Fruit fly (Drosophila melanogaster) whole organism, embryonic: ENCODE data around the gene Glyat.

Experiments used
- Ada2b ChIP-seq: fragments of 200-800 bp; sonication (Bioruptor generic); IDR thresholded peaks from 2 replicates; pipeline ENCODE4 v1.3.6; 2022; ENCODE audit warnings: missing biosample characterization, missing genetic modification characterization
- Aef1 ChIP-seq: fragments of 200-800 bp; sonication (Bioruptor generic); IDR thresholded peaks from 3 replicates; pipeline ENCODE4 v1.3.6; 2022; ENCODE audit warnings: missing biosample characterization, missing genetic modification characterization
- Atf3 ChIP-seq: fragments of 200-800 bp; sonication (Bioruptor generic); optimal IDR thresholded peaks from 3 replicates; lab custom pipeline; 2016; ENCODE audit warnings: missing biosample characterization, missing genetic modification characterization
- B-H2 ChIP-seq: fragments of 200-800 bp; sonication (Bioruptor generic); optimal IDR thresholded peaks from 2 replicates; lab custom pipeline; 2018; ENCODE audit warnings: missing biosample characterization, mild to moderate bottlenecking, missing genetic modification characterization
- BtbVII ChIP-seq: fragments of 200-800 bp; sonication (Bioruptor generic); optimal IDR thresholded peaks from 3 replicates; lab custom pipeline; 2017; ENCODE audit warnings: missing biosample characterization, mild to moderate bottlenecking, missing genetic modification characterization
- C15 ChIP-seq: fragments of 200-800 bp; sonication (Bioruptor generic); IDR thresholded peaks from 3 replicates; pipeline ENCODE4 v1.3.6; 2022; ENCODE audit warnings: missing biosample characterization, missing genetic modification characterization
- CG10209 ChIP-seq: fragments of 200-800 bp; sonication (Bioruptor generic); optimal IDR thresholded peaks from 3 replicates; lab custom pipeline; 2017; ENCODE audit warnings: missing biosample characterization, mild to moderate bottlenecking, missing genetic modification characterization, missing genetic modification reagents
- CG11247 ChIP-seq: fragments of 200-800 bp; sonication (Bioruptor generic); IDR thresholded peaks from 2 replicates; pipeline ENCODE4 v1.3.6; 2022; ENCODE audit warnings: missing biosample characterization, missing genetic modification characterization
- CG15514 ChIP-seq: fragments of 200-800 bp; sonication (Bioruptor generic); optimal IDR thresholded peaks from 3 replicates; lab custom pipeline; 2017; ENCODE audit warnings: missing biosample characterization, missing genetic modification characterization, mild to moderate bottlenecking, moderate library complexity, missing genetic modification reagents
- CG1647 ChIP-seq: fragments of 200-800 bp; sonication (Bioruptor generic); optimal IDR thresholded peaks from 3 replicates; lab custom pipeline; 2016; ENCODE audit warnings: missing biosample characterization, missing genetic modification characterization
- CG16863 ChIP-seq: fragments of 200-800 bp; sonication (Bioruptor generic); optimal IDR thresholded peaks from 3 replicates; lab custom pipeline; 2016; ENCODE audit warnings: missing biosample characterization, missing genetic modification characterization
- CG17568 ChIP-seq: fragments of 200-800 bp; sonication (Bioruptor generic); optimal IDR thresholded peaks from 2 replicates; lab custom pipeline; 2018; ENCODE audit warnings: missing biosample characterization, mild to moderate bottlenecking, missing genetic modification characterization, moderate library complexity
- CG17912 ChIP-seq: fragments of 200-800 bp; sonication (Bioruptor generic); optimal IDR thresholded peaks from 2 replicates; lab custom pipeline; 2018; ENCODE audit warnings: missing biosample characterization, mild to moderate bottlenecking, missing genetic modification characterization
- CG1792 ChIP-seq: fragments of 200-800 bp; sonication (Bioruptor generic); optimal IDR thresholded peaks from 2 replicates; lab custom pipeline; 2016; ENCODE audit warnings: missing biosample characterization, missing genetic modification characterization
- CG18011 ChIP-seq: fragments of 200-800 bp; sonication (Bioruptor generic); optimal IDR thresholded peaks from 2 replicates; lab custom pipeline; 2017; ENCODE audit warnings: missing biosample characterization, missing genetic modification characterization, mild to moderate bottlenecking, moderate library complexity, missing genotype
- CG1832 ChIP-seq: fragments of 200-800 bp; sonication (Bioruptor generic); optimal IDR thresholded peaks from 2 replicates; lab custom pipeline; 2017; ENCODE audit warnings: missing biosample characterization, mild to moderate bottlenecking, missing genetic modification characterization, inconsistent platforms
- CG2120 ChIP-seq: fragments of 200-800 bp; sonication (Bioruptor generic); optimal IDR thresholded peaks from 3 replicates; lab custom pipeline; 2016; ENCODE audit warnings: missing biosample characterization, missing genetic modification characterization
- CG8359 ChIP-seq: fragments of 200-800 bp; sonication (Bioruptor generic); optimal IDR thresholded peaks from 2 replicates; lab custom pipeline; 2017; ENCODE audit warnings: missing biosample characterization, mild to moderate bottlenecking, missing genetic modification characterization, borderline replicate concordance
- CG8388 ChIP-seq: fragments of 200-800 bp; sonication (Bioruptor generic); optimal IDR thresholded peaks from 2 replicates; lab custom pipeline; 2019; ENCODE audit warnings: missing biosample characterization, mild to moderate bottlenecking, missing genetic modification characterization, moderate library complexity
- CG9876 ChIP-seq: fragments of 200-800 bp; sonication (Bioruptor generic); optimal IDR thresholded peaks from 2 replicates; lab custom pipeline; 2016; ENCODE audit warnings: missing biosample characterization, missing genetic modification characterization
- CkIIα-i1 ChIP-seq: fragments of 200-800 bp; sonication (Bioruptor generic); IDR thresholded peaks from 2 replicates; pipeline ENCODE4 v1.3.6; 2022; ENCODE audit warnings: missing biosample characterization, missing genetic modification characterization
- E2f2 ChIP-seq: fragments of 200-800 bp; sonication (Bioruptor generic); IDR thresholded peaks from 2 replicates; pipeline ENCODE4 v1.3.6; 2022; ENCODE audit warnings: missing biosample characterization, missing genetic modification characterization
- HmgD ChIP-seq: fragments of 200-800 bp; sonication (Bioruptor generic); optimal IDR thresholded peaks from 3 replicates; lab custom pipeline; 2016; ENCODE audit warnings: missing biosample characterization, missing genetic modification characterization
- Kr ChIP-seq: fragments of 200-800 bp; sonication (Bioruptor generic); optimal IDR thresholded peaks from 2 replicates; lab custom pipeline; 2017; ENCODE audit warnings: missing biosample characterization, mild to moderate bottlenecking, missing genetic modification characterization
- Mrtf ChIP-seq: fragments of 200-800 bp; sonication (Bioruptor generic); IDR thresholded peaks from 3 replicates; pipeline ENCODE4 v1.3.6; 2022; ENCODE audit warnings: missing biosample characterization, missing genetic modification characterization
- NK7.1 ChIP-seq: fragments of 200-800 bp; sonication (Bioruptor generic); optimal IDR thresholded peaks from 3 replicates; lab custom pipeline; 2016; ENCODE audit warnings: missing biosample characterization, missing genetic modification characterization
- Sry-δ ChIP-seq: fragments of 200-800 bp; sonication (Bioruptor generic); optimal IDR thresholded peaks from 2 replicates; lab custom pipeline; 2016; ENCODE audit warnings: missing biosample characterization, missing genetic modification characterization
- Xrp1 ChIP-seq: fragments of 200-800 bp; sonication (Bioruptor generic); IDR thresholded peaks from 2 replicates; pipeline ENCODE4 v1.3.6; 2022; ENCODE audit warnings: missing biosample characterization, missing genetic modification characterization
- ab ChIP-seq: fragments of 200-800 bp; sonication (Bioruptor generic); optimal IDR thresholded peaks from 2 replicates; lab custom pipeline; 2016; ENCODE audit warnings: missing biosample characterization, missing genetic modification characterization
- ase ChIP-seq: fragments of 200-800 bp; sonication (Bioruptor generic); IDR thresholded peaks from 3 replicates; pipeline ENCODE4 v1.3.6; 2022; ENCODE audit warnings: missing biosample characterization, missing genetic modification characterization
- caup ChIP-seq: fragments of 200-800 bp; sonication (Bioruptor generic); optimal IDR thresholded peaks from 3 replicates; lab custom pipeline; 2017; ENCODE audit warnings: missing biosample characterization, mild to moderate bottlenecking, missing genetic modification characterization, moderate library complexity; ENCODE audit not compliant: severe bottlenecking
- crol ChIP-seq: fragments of 200-800 bp; sonication (Bioruptor generic); IDR thresholded peaks from 2 replicates; pipeline ENCODE4 v1.3.6; 2022; ENCODE audit warnings: missing biosample characterization, missing genetic modification characterization
- da ChIP-seq: fragments of 200-800 bp; sonication (Bioruptor generic); optimal IDR thresholded peaks from 2 replicates; lab custom pipeline; 2016; ENCODE audit warnings: missing biosample characterization, missing genetic modification characterization
- danr ChIP-seq: fragments of 200-800 bp; sonication (Bioruptor generic); IDR thresholded peaks from 2 replicates; pipeline ENCODE4 v1.3.6; 2022; ENCODE audit warnings: missing biosample characterization, missing genetic modification characterization
- dati ChIP-seq: fragments of 200-800 bp; sonication (Bioruptor generic); IDR thresholded peaks from 2 replicates; pipeline ENCODE4 v1.3.6; 2022; ENCODE audit warnings: missing biosample characterization, missing genetic modification characterization
- dpn ChIP-seq, 2 experiments: fragments of 200-800 bp; sonication (Bioruptor generic); optimal IDR thresholded peaks; 3 replicates each; lab custom pipeline; 2016; ENCODE audit warnings: missing biosample characterization in 2 of 2, missing genetic modification characterization in 2 of 2
- hkb ChIP-seq, 2 experiments: fragments of 200-800 bp in 1 of 2; fragments of >200 bp in 1 of 2; sonication (Bioruptor generic) in 1 of 2; IDR thresholded peaks in 1 of 2; optimal IDR thresholded peaks in 1 of 2; 2 replicates each; pipeline versions ENCODE4 v1.3.6 to Lab custom; 2017 to 2022; ENCODE audit warnings: missing biosample characterization in 1 of 2, missing genetic modification characterization in 1 of 2
- kah ChIP-seq: fragments of 200-800 bp; sonication (Bioruptor generic); optimal IDR thresholded peaks from 2 replicates; lab custom pipeline; 2018; ENCODE audit warnings: missing biosample characterization, mild to moderate bottlenecking, missing genetic modification characterization
- ken ChIP-seq: fragments of 200-800 bp; sonication (Bioruptor generic); IDR thresholded peaks from 3 replicates; pipeline ENCODE4 v1.3.6; 2022; ENCODE audit warnings: missing biosample characterization, missing genetic modification characterization
- pros ChIP-seq: fragments of 200-800 bp; sonication (Bioruptor generic); optimal IDR thresholded peaks from 3 replicates; lab custom pipeline; 2019; ENCODE audit warnings: missing biosample characterization, mild to moderate bottlenecking, missing genetic modification characterization, moderate library complexity
- psq ChIP-seq: fragments of 200-800 bp; sonication (Bioruptor generic); optimal IDR thresholded peaks from 2 replicates; lab custom pipeline; 2017; ENCODE audit warnings: missing biosample characterization, missing genetic modification characterization
- scrt ChIP-seq: fragments of 200-800 bp; sonication (Bioruptor generic); optimal IDR thresholded peaks from 2 replicates; lab custom pipeline; 2018; ENCODE audit warnings: missing biosample characterization, mild to moderate bottlenecking, missing genetic modification characterization, moderate library complexity
- sd ChIP-seq: fragments of 200-800 bp; sonication (Bioruptor generic); optimal IDR thresholded peaks from 3 replicates; lab custom pipeline; 2018; ENCODE audit warnings: missing biosample characterization, mild to moderate bottlenecking, missing genetic modification characterization, moderate library complexity
- tin ChIP-seq: fragments of 200-800 bp; sonication (Bioruptor generic); optimal IDR thresholded peaks from 3 replicates; lab custom pipeline; 2016; ENCODE audit warnings: missing biosample characterization, missing genetic modification characterization
- tll ChIP-seq, 2 experiments: fragments of 200-800 bp in 1 of 2; fragments of >200 bp in 1 of 2; sonication (Bioruptor generic) in 1 of 2; optimal IDR thresholded peaks; 2 replicates each; lab custom pipeline; 2017 to 2019; ENCODE audit warnings: missing biosample characterization in 2 of 2, missing genetic modification characterization in 2 of 2, mild to moderate bottlenecking in 1 of 2, moderate library complexity in 1 of 2
- tx ChIP-seq: fragments of 200-800 bp; sonication (Bioruptor generic); optimal IDR thresholded peaks from 2 replicates; lab custom pipeline; 2016; ENCODE audit warnings: missing biosample characterization, missing genetic modification characterization
- zen ChIP-seq: fragments of 200-800 bp; sonication (Bioruptor generic); optimal IDR thresholded peaks from 3 replicates; lab custom pipeline; 2018; ENCODE audit warnings: missing biosample characterization, mild to moderate bottlenecking, missing genetic modification characterization, moderate library complexity
- zf30C ChIP-seq: fragments of 200-800 bp; sonication (Bioruptor generic); optimal IDR thresholded peaks from 3 replicates; lab custom pipeline; 2018; ENCODE audit warnings: missing biosample characterization, mild to moderate bottlenecking, missing genetic modification characterization
- zfh2 ChIP-seq: fragments of 200-800 bp; sonication (Bioruptor generic); optimal IDR thresholded peaks from 2 replicates; lab custom pipeline; 2016; ENCODE audit warnings: missing biosample characterization, missing genetic modification characterization

Gene Glyat

dm6 chr2L:8042645-8043281, 32.3 kb upstream of the Glyat start, which contains the start of gene RpL36A (continued):
- TF ChIP-seq sd (tag; lab: Kevin White, UChicago) = peak; percentile 16
- TF ChIP-seq tin (GFP tag; lab: Kevin White, UChicago) = peak; percentile 40
- TF ChIP-seq Atf3 = peak; percentile 28
- no peak for TF ChIP-seq pros (GFP tag; lab: Kevin White, UChicago)
- peak; percentile 81 for TF ChIP-seq B-H2 (GFP tag; lab: Kevin White, UChicago)
- peak; percentile 8 for TF ChIP-seq zen (tag; lab: Kevin White, UChicago)
- peak; percentile 35 for TF ChIP-seq da (GFP tag; lab: Kevin White, UChicago)
- no peak for TF ChIP-seq ab
- TF ChIP-seq tll (GFP tag; optimal IDR thresholded peaks at IDR 0.05; lab: Kevin White, UChicago) = no peak
- TF ChIP-seq Aef1 (GFP tag; lab: Robert Waterston, UW) = 0 out of 3 replicates have a peak, but pooled peaks have one; percentile 25
- TF ChIP-seq dpn (GFP tag; optimal IDR thresholded peaks at IDR 0.05; lab: Kevin White, UChicago) = peak; percentile 18 to 60
- peak; percentile 57 for TF ChIP-seq CG2120 (GFP tag; lab: Kevin White, UChicago)
- TF ChIP-seq CkIIα-i1 = no peak
- TF ChIP-seq kah (GFP tag; lab: Kevin White, UChicago) = peak; percentile 44
- TF ChIP-seq dati (GFP tag; lab: Robert Waterston, UW) = no peak
- no peak for TF ChIP-seq CG16863 (GFP tag; lab: Kevin White, UChicago)
- 0 out of 3 replicates have a peak, but pooled peaks have one; percentile 33 for TF ChIP-seq ase (GFP tag; lab: Robert Waterston, UW)
- peak; percentile 47 for TF ChIP-seq zfh2 (GFP tag; lab: Kevin White, UChicago)
- TF ChIP-seq Sry-δ (GFP tag; lab: Kevin White, UChicago) = peak; percentile 94
- TF ChIP-seq danr (GFP tag; lab: Robert Waterston, UW) = no peak
- TF ChIP-seq C15 = 0 out of 3 replicates have a peak, but pooled peaks have one; percentile 11
- TF ChIP-seq Ada2b (GFP tag; lab: Robert Waterston, UW) = no peak; the same call in 1 of the 2 replicates
- no peak for TF ChIP-seq CG17568 (GFP tag; lab: Kevin White, UChicago)
- peak; percentile 50 for TF ChIP-seq E2f2 (GFP tag; lab: Robert Waterston, UW)
- peak; percentile 53 for TF ChIP-seq CG8359 (GFP tag; lab: Kevin White, UChicago)
- no peak for TF ChIP-seq zf30C (GFP tag; lab: Kevin White, UChicago)
- no peak for TF ChIP-seq CG1647
- peak; percentile 72 for TF ChIP-seq CG17912 (GFP tag; lab: Kevin White, UChicago)
- no peak for TF ChIP-seq Kr (GFP tag; lab: Kevin White, UChicago)
- TF ChIP-seq Mrtf (GFP tag; lab: Robert Waterston, UW) = peak; percentile 49; the same call in 2 of the 3 replicates
- no peak for TF ChIP-seq crol (GFP tag; lab: Robert Waterston, UW)
- TF ChIP-seq CG11247 (GFP tag; lab: Robert Waterston, UW) = peak; percentile 66
- TF ChIP-seq caup (GFP tag; lab: Kevin White, UChicago) = peak; percentile 62
- peak; percentile 12; the same call in 1 of the 2 replicates for TF ChIP-seq Xrp1
- TF ChIP-seq hkb (optimal IDR thresholded peaks at IDR 0.05; lab: Kevin White, UChicago) = no peak
- TF ChIP-seq hkb (GFP tag; IDR thresholded peaks at IDR 0.05; lab: Robert Waterston, UW) = peak; percentile 65
- TF ChIP-seq scrt (GFP tag; lab: Kevin White, UChicago) = no peak
- TF ChIP-seq CG18011 (GFP tag; lab: Kevin White, UChicago) = peak; percentile 45
- peak; percentile 71 for TF ChIP-seq CG9876 (GFP tag; lab: Kevin White, UChicago)
- peak; percentile 42 for TF ChIP-seq NK7.1
- TF ChIP-seq CG1832 (GFP tag; lab: Kevin White, UChicago) = no peak
- TF ChIP-seq BtbVII (GFP tag; lab: Kevin White, UChicago) = peak; percentile 45
- TF ChIP-seq CG15514 (GFP tag; lab: Kevin White, UChicago) = peak; percentile 52
- peak; percentile 42 for TF ChIP-seq CG10209 (GFP tag; lab: Kevin White, UChicago)
- TF ChIP-seq CG8388 (GFP tag; lab: Kevin White, UChicago) = peak; percentile 30
- TF ChIP-seq CG1792 (GFP tag; lab: Kevin White, UChicago) = no peak
- TF ChIP-seq psq (GFP tag; lab: Kevin White, UChicago) = no peak
- no peak for TF ChIP-seq tx
- TF ChIP-seq HmgD (GFP tag; lab: Kevin White, UChicago) = peak; percentile 69
- peak; percentile 69 for TF ChIP-seq ken
